Worm (Caenorhabditis elegans): ENCODE results near the gene unc-33.

ce11 chrIV:3559201-3559600 lies 42.5 kb downstream of the unc-33 start:
- no peak for TF ChIP-seq elt-3 (tag; optimal IDR thresholded peaks at IDR 0.05)
- TF ChIP-seq ceh-82 (tag; optimal IDR thresholded peaks at IDR 0.05) = no peak
- TF ChIP-seq unc-62 (GFP tag; optimal IDR thresholded peaks at IDR 0.05) = no peak
- TF ChIP-seq ceh-9 (tag; optimal IDR thresholded peaks at IDR 0.05) = no peak
- no peak for TF ChIP-seq mml-1 (tag; optimal IDR thresholded peaks at IDR 0.05)
- no peak for TF ChIP-seq nhr-28 (tag; optimal IDR thresholded peaks at IDR 0.05)
- TF ChIP-seq elt-1 (tag; optimal IDR thresholded peaks at IDR 0.05) = no peak
- TF ChIP-seq mdl-1 (tag; optimal IDR thresholded peaks at IDR 0.05) = no peak
- TF ChIP-seq zag-1 (tag; optimal IDR thresholded peaks at IDR 0.05) = no peak
- TF ChIP-seq nhr-23 (tag; optimal IDR thresholded peaks at IDR 0.05) = no peak
